Fruit fly (Drosophila melanogaster): ENCODE data around the gene Crg-1.

dm6 chrX:3831761-3832160, 38.7 kb downstream of the Crg-1 start:
- no peak for TF ChIP-seq Clk (GFP tag; optimal IDR thresholded peaks at IDR 0.05)
- no peak for TF ChIP-seq Crg-1 (GFP tag; optimal IDR thresholded peaks at IDR 0.05)
